Worm (Caenorhabditis elegans): ENCODE measurements around the gene E02C12.11.

The E02C12.11 gene

DNA sequence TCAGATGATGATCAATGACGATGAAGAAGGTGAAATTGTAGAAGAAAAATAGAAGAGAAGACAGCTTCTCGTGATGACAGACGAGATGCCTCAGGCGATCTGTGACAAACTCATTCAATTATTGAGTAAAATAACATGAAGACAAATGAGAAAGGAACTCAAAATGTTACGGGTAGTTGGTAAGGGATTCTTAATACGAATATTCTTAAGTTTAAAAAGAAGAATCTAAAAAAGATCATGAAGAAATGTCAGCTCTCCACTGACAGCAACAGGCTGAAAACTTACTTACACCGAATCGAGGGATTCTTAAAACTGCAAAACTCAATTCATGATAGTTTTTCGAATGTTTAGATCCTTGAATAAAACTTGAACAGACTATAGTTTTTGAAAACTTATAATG lies 34.8 kb upstream of the E02C12.11 start, which contains the start of gene F36D4.4:
Gene F36D4.4, minus strand, starts transcription at position 101 of the 400 bp plus-strand sequence.
- TF ChIP-seq nhr-23 (tag; optimal IDR thresholded peaks at IDR 0.05) = no peak
- no peak for TF ChIP-seq nhr-67 (tag; optimal IDR thresholded peaks at IDR 0.05)
- TF ChIP-seq lsy-12 (tag; optimal IDR thresholded peaks at IDR 0.05) = no peak
- no peak for TF ChIP-seq eor-1 (tag; optimal IDR thresholded peaks at IDR 0.05)

DNA sequence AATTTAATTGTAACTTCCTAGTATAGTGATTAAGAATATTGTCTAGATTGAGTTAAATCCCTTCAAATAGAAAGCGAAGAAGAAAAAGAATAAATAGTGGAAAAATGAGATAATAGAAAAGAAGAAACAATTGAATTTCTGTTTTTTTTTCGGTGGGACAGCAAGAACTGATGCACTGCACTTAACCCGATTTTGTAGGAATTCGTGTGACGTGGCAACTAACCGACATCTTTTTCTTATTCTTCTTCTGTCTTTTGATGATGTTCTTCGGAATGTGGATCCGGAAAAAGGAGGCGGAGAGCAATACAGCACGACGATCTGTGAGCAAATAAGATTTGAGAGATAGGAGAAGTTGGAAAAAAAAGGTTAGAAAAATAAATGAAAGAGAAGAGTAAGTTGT lies 29.2 kb upstream of the E02C12.11 start:
- TF ChIP-seq R02D3.7 (tag; optimal IDR thresholded peaks at IDR 0.05) (no peak), fkh-10 (GFP tag; optimal IDR thresholded peaks at IDR 0.05) (peak; percentile 42), nhr-28 (tag; optimal IDR thresholded peaks at IDR 0.05) (no peak)

ce11 chrV:9406890-9407289 lies 27.2 kb upstream of the E02C12.11 start:
- peak; percentile 55 for TF ChIP-seq pqm-1 (tag; optimal IDR thresholded peaks at IDR 0.05)
- TF ChIP-seq pha-4 (tag; optimal IDR thresholded peaks at IDR 0.05) = peak; percentile 61
- TF ChIP-seq lin-39 (tag; optimal IDR thresholded peaks at IDR 0.05) = no peak
- peak; percentile 8 for TF ChIP-seq nfya-1 (tag; optimal IDR thresholded peaks at IDR 0.05; ENCODE audit: insufficient read depth)

DNA sequence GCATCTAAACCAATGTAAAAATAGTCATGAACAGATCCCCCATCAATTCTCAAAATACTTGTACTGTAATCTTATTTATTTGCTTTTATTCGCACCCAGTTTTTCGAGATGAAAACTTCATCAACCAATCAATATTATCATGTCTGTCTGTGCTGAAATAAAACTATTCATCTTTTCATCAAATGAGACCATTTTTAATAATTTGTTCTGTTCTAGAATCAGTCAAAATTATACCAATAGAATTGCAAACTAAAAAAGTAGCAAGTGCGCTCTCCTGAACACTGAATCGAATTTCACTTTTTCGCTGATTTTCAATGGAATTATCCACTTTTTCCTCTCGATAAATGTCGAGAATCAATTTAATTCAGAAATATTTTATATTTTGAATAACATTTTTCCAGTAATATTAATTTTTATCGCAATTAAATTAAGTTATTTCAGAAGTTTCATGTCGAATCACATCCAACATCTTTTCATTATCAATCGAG lies 20.2 kb upstream of the E02C12.11 start, which contains the start of gene trpp-4:
Gene trpp-4, plus strand, starts transcription at position 442 of the 488 bp plus-strand sequence.
- peak; percentile 17 for TF ChIP-seq pha-4 (tag; optimal IDR thresholded peaks at IDR 0.05)
- TF ChIP-seq elt-2 (tag; optimal IDR thresholded peaks at IDR 0.05) = no peak

ce11 chrV:9394938-9395639 lies 15.4 kb upstream of the E02C12.11 start:
- TF ChIP-seq nfya-1 (tag; optimal IDR thresholded peaks at IDR 0.05; ENCODE audit: insufficient read depth) (no peak), unc-39 (tag; optimal IDR thresholded peaks at IDR 0.05) (no peak), snpc-4 (tag; optimal IDR thresholded peaks at IDR 0.05) (no peak), ceh-16 (tag; optimal IDR thresholded peaks at IDR 0.05) (no peak), nhr-25 (tag; optimal IDR thresholded peaks at IDR 0.05) (peak; percentile 45), nhr-43 (tag; optimal IDR thresholded peaks at IDR 0.05; ENCODE audit: poor library complexity, severe bottlenecking) (no peak), nhr-237 (tag; optimal IDR thresholded peaks at IDR 0.05) (no peak), pha-4 (tag; optimal IDR thresholded peaks at IDR 0.05) (peak; percentile 54), nhr-76 (tag; optimal IDR thresholded peaks at IDR 0.05) (no peak), nhr-67 (tag; optimal IDR thresholded peaks at IDR 0.05) (no peak), nhr-28 (tag; optimal IDR thresholded peaks at IDR 0.05) (no peak), ztf-4 (tag; optimal IDR thresholded peaks at IDR 0.05) (no peak), ZK546.5 (tag; optimal IDR thresholded peaks at IDR 0.05) (no peak), ztf-11 (tag; optimal IDR thresholded peaks at IDR 0.05) (no peak), ceh-82 (tag; optimal IDR thresholded peaks at IDR 0.05) (no peak), R02D3.7 (tag; optimal IDR thresholded peaks at IDR 0.05) (no peak), nhr-23 (tag; optimal IDR thresholded peaks at IDR 0.05) (peak; percentile 10)

ce11 chrV:9391959-9392358 lies 12.3 kb upstream of the E02C12.11 start:
- TF ChIP-seq sea-2 (GFP tag; optimal IDR thresholded peaks at IDR 0.05) (no peak), nhr-43 (tag; optimal IDR thresholded peaks at IDR 0.05; ENCODE audit: poor library complexity, severe bottlenecking) (no peak), nhr-12 (tag; optimal IDR thresholded peaks at IDR 0.05) (no peak), nhr-67 (tag; optimal IDR thresholded peaks at IDR 0.05) (no peak), unc-62 (GFP tag; optimal IDR thresholded peaks at IDR 0.05) (no peak), ZK546.5 (tag; optimal IDR thresholded peaks at IDR 0.05) (no peak), elt-1 (tag; optimal IDR thresholded peaks at IDR 0.05) (no peak), nfya-1 (tag; optimal IDR thresholded peaks at IDR 0.05; ENCODE audit: insufficient read depth) (peak; percentile 5), pha-4 (tag; optimal IDR thresholded peaks at IDR 0.05) (no peak), R02D3.7 (tag; optimal IDR thresholded peaks at IDR 0.05) (no peak), snpc-4 (tag; optimal IDR thresholded peaks at IDR 0.05) (peak; percentile 91), ceh-28 (tag; optimal IDR thresholded peaks at IDR 0.05) (no peak), fos-1 (tag; optimal IDR thresholded peaks at IDR 0.05) (no peak)

Data from whole organism, L3 larva.